Fruit fly (Drosophila melanogaster): Measurements from ENCODE around the gene PH4alphaEFB.

- TF ChIP-seq insv (optimal IDR thresholded peaks at IDR 0.05): no peak
- TF ChIP-seq Sin3A (optimal IDR thresholded peaks at IDR 0.05): no peak
- TF ChIP-seq h (optimal IDR thresholded peaks at IDR 0.05): no peak
- no peak for TF ChIP-seq Myc (optimal IDR thresholded peaks at IDR 0.05)
- no peak for TF ChIP-seq ttk (optimal IDR thresholded peaks at IDR 0.05)
- TF ChIP-seq psq (optimal IDR thresholded peaks at IDR 0.05): no peak
Observed at dm6 chr3R:30444946-30445345, 20.9 kb upstream of the PH4alphaEFB start, which contains the start of gene Osi23.

Measured in Kc167 (cell line).